Fruit fly (Drosophila melanogaster) whole organism, pupa: ENCODE data around the gene brn.

ENCODE experiments used
- CG10348 ChIP-seq: fragments of 200-800 bp; sonication (Bioruptor generic); IDR thresholded peaks from 2 replicates; pipeline ENCODE4 v1.3.6; 2022; ENCODE audit warnings: missing biosample characterization, missing genetic modification characterization
- CG12605 ChIP-seq: fragments of 200-800 bp; sonication (Bioruptor generic); IDR thresholded peaks from 2 replicates; pipeline ENCODE4 v1.3.6; 2022; ENCODE audit warnings: missing biosample characterization, missing genetic modification characterization
- CG13204 ChIP-seq: fragments of 200-800 bp; sonication (Bioruptor generic); optimal IDR thresholded peaks from 2 replicates; lab custom pipeline; 2018; ENCODE audit warnings: missing biosample characterization, mild to moderate bottlenecking, missing genetic modification characterization, moderate library complexity
- CG14655 ChIP-seq: fragments of 200-800 bp; sonication (Bioruptor generic); optimal IDR thresholded peaks from 3 replicates; lab custom pipeline; 2017; ENCODE audit warnings: mild to moderate bottlenecking, missing biosample characterization, missing genetic modification reagents, missing genetic modification characterization
- CG15710 ChIP-seq: fragments of 200-800 bp; sonication (Bioruptor generic); optimal IDR thresholded peaks from 2 replicates; lab custom pipeline; 2018; ENCODE audit warnings: missing biosample characterization, mild to moderate bottlenecking, missing genetic modification characterization, moderate library complexity
- CG17806 ChIP-seq: fragments of 200-800 bp; sonication (Bioruptor generic); optimal IDR thresholded peaks from 2 replicates; lab custom pipeline; 2018; ENCODE audit warnings: missing biosample characterization, mild to moderate bottlenecking, missing genetic modification characterization, moderate library complexity
- CG32121 ChIP-seq: fragments of 200-800 bp; sonication (Bioruptor generic); IDR thresholded peaks from 2 replicates; pipeline ENCODE4 v1.3.6; 2022; ENCODE audit warnings: missing biosample characterization, missing genetic modification characterization
- CG34367 ChIP-seq: fragments of 200-800 bp; sonication (Bioruptor generic); optimal IDR thresholded peaks from 2 replicates; lab custom pipeline; 2018; ENCODE audit warnings: missing biosample characterization, mild to moderate bottlenecking, missing genetic modification characterization
- CG4496 ChIP-seq: fragments of 200-800 bp; sonication (Bioruptor generic); IDR thresholded peaks from 3 replicates; pipeline ENCODE4 v1.3.6; 2022; ENCODE audit warnings: missing biosample characterization, missing genetic modification characterization
- CG8159 ChIP-seq: fragments of 200-800 bp; sonication (Bioruptor generic); optimal IDR thresholded peaks from 3 replicates; lab custom pipeline; 2018; ENCODE audit warnings: missing biosample characterization, mild to moderate bottlenecking, missing genetic modification characterization, moderate library complexity
- CG8301 ChIP-seq: fragments of 200-800 bp; sonication (Bioruptor generic); optimal IDR thresholded peaks from 2 replicates; lab custom pipeline; 2018; ENCODE audit warnings: missing biosample characterization, mild to moderate bottlenecking, missing genetic modification characterization
- CG9948 ChIP-seq: fragments of 200-800 bp; sonication (Bioruptor generic); optimal IDR thresholded peaks from 2 replicates; lab custom pipeline; 2018; ENCODE audit warnings: missing biosample characterization, mild to moderate bottlenecking, missing genetic modification characterization, moderate library complexity
- D1 ChIP-seq: fragments of 200-800 bp; sonication (Bioruptor generic); optimal IDR thresholded peaks from 2 replicates; lab custom pipeline; 2018; ENCODE audit warnings: missing biosample characterization, mild to moderate bottlenecking, missing genetic modification characterization, moderate library complexity
- EcR ChIP-seq: fragments of 200-800 bp; sonication (Bioruptor generic); optimal IDR thresholded peaks from 3 replicates; lab custom pipeline; 2019; ENCODE audit warnings: missing biosample characterization, missing genetic modification characterization, mild to moderate bottlenecking, moderate library complexity, missing genetic modification reagents
- Ets98B ChIP-seq: fragments of 200-800 bp; sonication (Bioruptor generic); IDR thresholded peaks from 2 replicates; pipeline ENCODE4 v1.3.6; 2022; ENCODE audit warnings: missing biosample characterization, missing genetic modification characterization
- Pif1A ChIP-seq: fragments of 200-800 bp; sonication (Bioruptor generic); optimal IDR thresholded peaks from 3 replicates; lab custom pipeline; 2016; ENCODE audit warnings: missing biosample characterization, missing genetic modification characterization
- Pif1B ChIP-seq: fragments of 200-800 bp; sonication (Bioruptor generic); optimal IDR thresholded peaks from 3 replicates; lab custom pipeline; 2016; ENCODE audit warnings: missing biosample characterization, missing genetic modification characterization
- Snoo ChIP-seq: fragments of 200-800 bp; sonication (Bioruptor generic); optimal IDR thresholded peaks from 3 replicates; lab custom pipeline; 2017; ENCODE audit warnings: missing biosample characterization, mild to moderate bottlenecking, missing genetic modification characterization, inconsistent platforms
- fd96Ca ChIP-seq: fragments of 200-800 bp; sonication (Bioruptor generic); IDR thresholded peaks from 3 replicates; pipeline ENCODE4 v1.3.6; 2022; ENCODE audit warnings: missing biosample characterization, missing genetic modification characterization
- gl ChIP-seq: fragments of 200-800 bp; sonication (Bioruptor generic); optimal IDR thresholded peaks from 2 replicates; lab custom pipeline; 2018; ENCODE audit warnings: missing biosample characterization, mild to moderate bottlenecking, missing genetic modification characterization
- rn ChIP-seq: fragments of 200-800 bp; sonication (Bioruptor generic); IDR thresholded peaks from 2 replicates; pipeline ENCODE4 v1.3.6; 2022; ENCODE audit warnings: missing biosample characterization, missing genetic modification characterization

brn gene

dm6 chrX:4113698-4114216 lies 9.6 kb downstream of the brn start, which contains the start of the genes dgt4 and Nsun2:
Gene dgt4, plus strand, starts transcription at chrX:4113701.
Gene Nsun2, minus strand, starts transcription at chrX:4113734.
- no peak for TF ChIP-seq CG8301 (tag; lab: Kevin White, UChicago)
- no peak for TF ChIP-seq CG10348 (GFP tag; lab: Robert Waterston, UW)
- no peak for TF ChIP-seq CG4496 (GFP tag; lab: Robert Waterston, UW)
- TF ChIP-seq CG15710 (tag; lab: Kevin White, UChicago), result no peak
- TF ChIP-seq CG34367, result no peak
- TF ChIP-seq Ets98B (GFP tag; lab: Robert Waterston, UW), result no peak
- TF ChIP-seq CG13204 (GFP tag; lab: Kevin White, UChicago), result no peak
- TF ChIP-seq fd96Ca (GFP tag; lab: Robert Waterston, UW), result no peak
- no peak for TF ChIP-seq Snoo (tag; lab: Kevin White, UChicago)
- TF ChIP-seq Pif1A (GFP tag; lab: Kevin White, UChicago), result no peak
- TF ChIP-seq D1 (tag; lab: Kevin White, UChicago), result no peak
- TF ChIP-seq CG14655, result no peak
- no peak for TF ChIP-seq CG12605 (GFP tag; lab: Robert Waterston, UW)
- TF ChIP-seq CG8159, result no peak
- TF ChIP-seq rn (GFP tag; lab: Robert Waterston, UW), result no peak
- no peak for TF ChIP-seq CG17806 (tag; lab: Kevin White, UChicago)
- TF ChIP-seq gl (tag; lab: Kevin White, UChicago), result no peak
- TF ChIP-seq Pif1B (GFP tag; lab: Kevin White, UChicago), result no peak
- TF ChIP-seq, all 21 proteins: peak for 0

dm6 chrX:4116834-4117736 lies 12.9 kb downstream of the brn start, which contains the start of the genes tyf and Tip60:
Gene tyf, plus strand, starts transcription at chrX:4117020.
Gene Tip60, minus strand, starts transcription at chrX:4117487.
- TF ChIP-seq Pif1B (GFP tag; lab: Kevin White, UChicago) (peak; percentile 21), EcR (GFP tag; lab: Kevin White, UChicago) (peak; percentile 55), D1 (tag; lab: Kevin White, UChicago) (no peak), Pif1A (GFP tag; lab: Kevin White, UChicago) (no peak), CG10348 (GFP tag; lab: Robert Waterston, UW) (no peak), gl (tag; lab: Kevin White, UChicago) (no peak), CG15710 (tag; lab: Kevin White, UChicago) (no peak), Ets98B (GFP tag; lab: Robert Waterston, UW) (no peak; the same call in 1 of the 2 replicates), CG9948 (tag; lab: Kevin White, UChicago) (no peak), CG4496 (GFP tag; lab: Robert Waterston, UW) (peak; percentile 57; the same call in 2 of the 3 replicates), CG12605 (GFP tag; lab: Robert Waterston, UW) (no peak), Snoo (tag; lab: Kevin White, UChicago) (peak; percentile 3)

- TF ChIP-seq gl (tag; lab: Kevin White, UChicago) (no peak), CG4496 (GFP tag; lab: Robert Waterston, UW) (no peak), CG8301 (tag; lab: Kevin White, UChicago) (no peak), CG13204 (GFP tag; lab: Kevin White, UChicago) (no peak), CG34367 (no peak), CG17806 (tag; lab: Kevin White, UChicago) (no peak), CG9948 (tag; lab: Kevin White, UChicago) (no peak), CG32121 (GFP tag; lab: Robert Waterston, UW) (no peak), Snoo (tag; lab: Kevin White, UChicago) (no peak), EcR (GFP tag; lab: Kevin White, UChicago) (no peak), CG14655 (no peak), CG15710 (tag; lab: Kevin White, UChicago) (no peak), Pif1A (GFP tag; lab: Kevin White, UChicago) (no peak), CG8159 (no peak), CG12605 (GFP tag; lab: Robert Waterston, UW) (no peak)
Observed at dm6 chrX:4119582-4119981, 15.4 kb downstream of the brn start.

- no peak for TF ChIP-seq CG17806 (tag; lab: Kevin White, UChicago)
- no peak for TF ChIP-seq CG15710 (tag; lab: Kevin White, UChicago)
- TF ChIP-seq CG8301 (tag; lab: Kevin White, UChicago), result no peak
- TF ChIP-seq CG10348 (GFP tag; lab: Robert Waterston, UW), result no peak
- TF ChIP-seq CG4496 (GFP tag; lab: Robert Waterston, UW), result no peak
- no peak for TF ChIP-seq CG8159
- TF ChIP-seq CG13204 (GFP tag; lab: Kevin White, UChicago), result no peak
- TF ChIP-seq Ets98B (GFP tag; lab: Robert Waterston, UW), result no peak
- TF ChIP-seq Snoo (tag; lab: Kevin White, UChicago), result no peak
- TF ChIP-seq EcR (GFP tag; lab: Kevin White, UChicago), result no peak
- TF ChIP-seq CG32121 (GFP tag; lab: Robert Waterston, UW), result no peak
- no peak for TF ChIP-seq CG12605 (GFP tag; lab: Robert Waterston, UW)
- TF ChIP-seq fd96Ca (GFP tag; lab: Robert Waterston, UW), result no peak
- no peak for TF ChIP-seq CG14655
- TF ChIP-seq, all 21 proteins: peak for 0
Observed at dm6 chrX:4131049-4131629, 27.0 kb downstream of the brn start, which contains the start of gene GlcAT-I. Gene GlcAT-I, plus strand, starts transcription at chrX:4131211.
